Worm (Caenorhabditis elegans) whole organism, L1 larva: ENCODE data around the gene cat-1.

ENCODE experiments used
- C16A3.4 ChIP-seq: fragments of 150-350 bp; optimal IDR thresholded peaks from 2 replicates; lab custom pipeline; 2014; ENCODE audit warnings: missing biosample characterization, missing genetic modification characterization
- F16B12.6 ChIP-seq: fragments of 150-350 bp; optimal IDR thresholded peaks from 2 replicates; lab custom pipeline; 2014; ENCODE audit warnings: missing biosample characterization, missing genetic modification characterization
- alr-1 ChIP-seq: fragments of 200-800 bp; sonication (Bioruptor generic); optimal IDR thresholded peaks from 2 replicates; lab custom pipeline; 2018; ENCODE audit warnings: borderline replicate concordance, mild to moderate bottlenecking, missing genetic modification characterization, missing compliant biosample characterization
- aly-2 ChIP-seq: fragments of 150-350 bp; optimal IDR thresholded peaks from 2 replicates; lab custom pipeline; 2014; ENCODE audit warnings: missing biosample characterization, missing genetic modification characterization
- blmp-1 ChIP-seq: fragments of 150-350 bp; optimal IDR thresholded peaks from 2 replicates; lab custom pipeline; 2014; ENCODE audit warnings: missing biosample characterization, missing genetic modification characterization
- ceh-8 ChIP-seq: fragments of 200-800 bp; sonication (Bioruptor generic); optimal IDR thresholded peaks from 2 replicates; lab custom pipeline; 2018; ENCODE audit warnings: mild to moderate bottlenecking, missing genetic modification characterization, moderate library complexity, missing compliant biosample characterization
- efl-1 ChIP-seq, 4 experiments: fragments of 150-350 bp; optimal IDR thresholded peaks in 3 of 4; peaks in 1 of 4; 1 replicate in 1 of 4; 2 replicates in 3 of 4; lab custom pipeline; 2014; ENCODE audit warnings: missing biosample characterization in 2 of 4, missing genetic modification characterization in 2 of 4, missing genetic modification reagents in 2 of 4
- efl-3 ChIP-seq: fragments of 200-800 bp; sonication (Bioruptor generic); optimal IDR thresholded peaks from 2 replicates; lab custom pipeline; 2018; ENCODE audit warnings: mild to moderate bottlenecking, missing genetic modification characterization, missing compliant biosample characterization
- egl-13 ChIP-seq: sonication (generic microtip); optimal IDR thresholded peaks from 2 replicates; lab custom pipeline; 2016; ENCODE audit warnings: missing genotype, missing genetic modification reagents, missing genetic modification characterization, missing compliant biosample characterization
- elt-2 ChIP-seq: sonication (generic microtip); optimal IDR thresholded peaks from 2 replicates; lab custom pipeline; 2016; ENCODE audit warnings: missing genetic modification characterization, mild to moderate bottlenecking, inconsistent platforms, missing compliant biosample characterization, missing genetic modification reagents
- fkh-8 ChIP-seq: sonication (generic microtip); optimal IDR thresholded peaks from 2 replicates; lab custom pipeline; 2016; ENCODE audit warnings: mild to moderate bottlenecking, missing genetic modification characterization, missing compliant biosample characterization
- grh-1 ChIP-seq: fragments of 200-800 bp; sonication (Bioruptor generic); IDR thresholded peaks from 2 replicates; pipeline ENCODE4 v1.3.6; 2022; ENCODE audit warnings: missing genetic modification reagents, missing genetic modification characterization, missing compliant biosample characterization
- irx-1 ChIP-seq: sonication (generic microtip); optimal IDR thresholded peaks from 2 replicates; lab custom pipeline; 2016; ENCODE audit warnings: missing genetic modification characterization, missing compliant biosample characterization
- isw-1 ChIP-seq: fragments of 200-800 bp; sonication (Bioruptor generic); IDR thresholded peaks from 2 replicates; pipeline ENCODE4 v1.3.6; 2022; ENCODE audit warnings: missing genetic modification characterization, missing compliant biosample characterization
- jun-1 ChIP-seq: fragments of 150-350 bp; optimal IDR thresholded peaks from 2 replicates; lab custom pipeline; 2014; ENCODE audit warnings: missing biosample characterization, missing genetic modification reagents, missing genetic modification characterization
- lin-14 ChIP-seq: fragments of 200-800 bp; sonication (Bioruptor generic); optimal IDR thresholded peaks from 2 replicates; lab custom pipeline; 2018; ENCODE audit warnings: mild to moderate bottlenecking, missing genetic modification characterization, moderate library complexity, missing compliant biosample characterization
- lin-35 ChIP-seq, 2 experiments: fragments of 150-350 bp; optimal IDR thresholded peaks; 2 replicates each; lab custom pipeline; 2014; ENCODE audit warnings: missing biosample characterization in 2 of 2, missing genetic modification characterization in 2 of 2, missing genetic modification reagents in 2 of 2
- nhr-19 ChIP-seq: fragments of 200-800 bp; sonication (Bioruptor generic); conservative IDR thresholded peaks from 2 replicates; pipeline ENCODE4 v1.3.6; 2022; ENCODE audit warnings: missing genetic modification characterization, missing compliant biosample characterization
- nhr-20 ChIP-seq: sonication (generic microtip); optimal IDR thresholded peaks from 2 replicates; lab custom pipeline; 2016; ENCODE audit warnings: mild to moderate bottlenecking, missing genetic modification characterization, missing compliant biosample characterization
- nhr-47 ChIP-seq: sonication (generic microtip); optimal IDR thresholded peaks from 2 replicates; lab custom pipeline; 2016; ENCODE audit warnings: mild to moderate bottlenecking, missing genetic modification characterization, moderate library complexity, missing compliant biosample characterization
- nhr-71 ChIP-seq: sonication (generic microtip); optimal IDR thresholded peaks from 2 replicates; lab custom pipeline; 2016; ENCODE audit warnings: mild to moderate bottlenecking, missing genetic modification characterization, moderate library complexity, missing compliant biosample characterization
- nhr-77 ChIP-seq: fragments of 150-350 bp; optimal IDR thresholded peaks from 2 replicates; lab custom pipeline; 2014; ENCODE audit warnings: missing biosample characterization, missing genetic modification characterization
- snu-23 ChIP-seq: sonication (generic microtip); optimal IDR thresholded peaks from 2 replicates; lab custom pipeline; 2016; ENCODE audit warnings: missing genetic modification characterization, missing compliant biosample characterization
- sox-4 ChIP-seq: sonication (generic microtip); optimal IDR thresholded peaks from 2 replicates; lab custom pipeline; 2016; ENCODE audit warnings: missing genetic modification characterization, missing compliant biosample characterization
- sup-37 ChIP-seq: fragments of 200-800 bp; sonication (Bioruptor generic); optimal IDR thresholded peaks from 2 replicates; lab custom pipeline; 2018; ENCODE audit warnings: mild to moderate bottlenecking, missing genetic modification characterization, missing compliant biosample characterization
- swsn-7 ChIP-seq: sonication (generic microtip); optimal IDR thresholded peaks from 2 replicates; lab custom pipeline; 2016; ENCODE audit warnings: missing genetic modification characterization, missing compliant biosample characterization
- tbx-2 ChIP-seq: sonication (generic microtip); optimal IDR thresholded peaks from 2 replicates; lab custom pipeline; 2016; ENCODE audit warnings: missing genetic modification characterization, missing compliant biosample characterization
- unc-130 ChIP-seq: fragments of 150-350 bp; optimal IDR thresholded peaks from 2 replicates; lab custom pipeline; 2017; ENCODE audit warnings: missing biosample characterization, missing genetic modification characterization, inconsistent platforms
- unc-30 ChIP-seq: sonication (generic microtip); optimal IDR thresholded peaks from 2 replicates; lab custom pipeline; 2017; ENCODE audit warnings: missing biosample characterization, missing genetic modification characterization
- unc-86 ChIP-seq: sonication (generic microtip); optimal IDR thresholded peaks from 2 replicates; lab custom pipeline; 2016; ENCODE audit warnings: missing genetic modification characterization, missing compliant biosample characterization
- unc-98 ChIP-seq: fragments of 200-800 bp; sonication (Bioruptor generic); IDR thresholded peaks from 2 replicates; pipeline ENCODE4 v1.3.6; 2022; ENCODE audit warnings: missing genetic modification characterization, missing compliant biosample characterization
- vab-15 ChIP-seq: sonication (generic microtip); optimal IDR thresholded peaks from 2 replicates; lab custom pipeline; 2017; ENCODE audit warnings: missing genotype, mild to moderate bottlenecking, missing genetic modification characterization, missing compliant biosample characterization
- zip-4 ChIP-seq: fragments of 200-800 bp; sonication (Bioruptor generic); optimal IDR thresholded peaks from 2 replicates; lab custom pipeline; 2018; ENCODE audit warnings: mild to moderate bottlenecking, missing genetic modification characterization, moderate library complexity, missing compliant biosample characterization

The cat-1 gene

ce11 chrX:5686065-5686464, 24.5 kb downstream of the cat-1 start, which contains the start of gene set-20 (continued):
- peak; percentile 13 for TF ChIP-seq unc-86 (tag; lab: Kevin White, UChicago)
- TF ChIP-seq sup-37 (GFP tag; lab: Kevin White, UChicago), result no peak
- TF ChIP-seq lin-14 (GFP tag; lab: Kevin White, UChicago), result peak; percentile 95
- TF ChIP-seq swsn-7 (tag; lab: Kevin White, UChicago), result peak; percentile 43
- peak; percentile 41 to 42 for TF ChIP-seq lin-35 (GFP tag; optimal IDR thresholded peaks at IDR 0.05; lab: Kevin White, UChicago)
- TF ChIP-seq egl-13 (tag; lab: Kevin White, UChicago), result peak; percentile 10
- TF ChIP-seq nhr-71 (tag; lab: Kevin White, UChicago), result peak; percentile 72
- TF ChIP-seq F16B12.6 (tag; lab: Kevin White, UChicago), result no peak

- TF ChIP-seq ceh-8 (GFP tag; lab: Kevin White, UChicago), result no peak
- TF ChIP-seq, all 84 proteins: peak for 0
Measured at ce11 chrX:5680125-5680524, 30.4 kb downstream of the cat-1 start, which contains the start of gene set-19. TSS of gene set-19 (minus strand) at chrX:5680225.

- no peak for TF ChIP-seq C16A3.4 (tag; lab: Kevin White, UChicago)
- no peak for TF ChIP-seq nhr-19 (GFP tag; lab: Robert Waterston, UW)
- TF ChIP-seq vab-15, result no peak
- TF ChIP-seq isw-1 (GFP tag; lab: Robert Waterston, UW), result no peak
- no peak for TF ChIP-seq unc-130
- TF ChIP-seq irx-1 (tag; lab: Kevin White, UChicago), result no peak
- TF ChIP-seq zip-4 (GFP tag; lab: Kevin White, UChicago), result no peak
- no peak for TF ChIP-seq nhr-47 (tag; lab: Kevin White, UChicago)
- TF ChIP-seq blmp-1, result no peak
- no peak for TF ChIP-seq jun-1 (tag; lab: Kevin White, UChicago)
- no peak for TF ChIP-seq ceh-8 (GFP tag; lab: Kevin White, UChicago)
- no peak for TF ChIP-seq snu-23
- TF ChIP-seq tbx-2, result no peak
- no peak for TF ChIP-seq aly-2 (tag; lab: Kevin White, UChicago)
- TF ChIP-seq grh-1 (GFP tag; lab: Robert Waterston, UW), result no peak
Measured at ce11 chrX:5672615-5673014, 37.9 kb downstream of the cat-1 start.

- no peak for TF ChIP-seq efl-1 (optimal IDR thresholded peaks at IDR 0.05; lab: Kevin White, UChicago)
- TF ChIP-seq efl-1 (GFP tag; optimal IDR thresholded peaks at IDR 0.05 in 1 of 2; lab: Kevin White, UChicago), result no peak
- no peak for TF ChIP-seq egl-13 (tag; lab: Kevin White, UChicago)
- TF ChIP-seq unc-98 (GFP tag; lab: Robert Waterston, UW), result no peak
- no peak for TF ChIP-seq vab-15
- TF ChIP-seq isw-1 (GFP tag; lab: Robert Waterston, UW), result no peak
- TF ChIP-seq, all 84 proteins: peak for 0
Measured at ce11 chrX:5670829-5671228, 39.7 kb downstream of the cat-1 start.

- TF ChIP-seq fkh-8 (tag; lab: Kevin White, UChicago), result no peak
- peak; percentile 7 for TF ChIP-seq lin-14 (GFP tag; lab: Kevin White, UChicago)
- peak; percentile 69 for TF ChIP-seq elt-2 (tag; lab: Kevin White, UChicago)
Measured at ce11 chrX:5669733-5670132, 40.8 kb downstream of the cat-1 start.

- TF ChIP-seq unc-98 (GFP tag; lab: Robert Waterston, UW) (no peak), nhr-77 (tag; lab: Kevin White, UChicago) (no peak), F16B12.6 (tag; lab: Kevin White, UChicago) (no peak), nhr-20 (tag; lab: Kevin White, UChicago) (no peak), unc-30 (tag; lab: Kevin White, UChicago) (no peak), efl-3 (GFP tag; lab: Kevin White, UChicago) (no peak), sox-4 (tag; lab: Kevin White, UChicago) (no peak), snu-23 (no peak), alr-1 (no peak)
Measured at ce11 chrX:5663537-5663936, 47.0 kb downstream of the cat-1 start, which contains the start of gene egl-13. TSS of gene egl-13 (plus strand) at chrX:5663837.
